Worm (Caenorhabditis elegans) whole organism, L2 larva: ENCODE data around the gene srg-64.

Experiments used
- ZK546.5 ChIP-seq: sonication (generic microtip); optimal IDR thresholded peaks from 2 replicates; lab custom pipeline; 2017; ENCODE audit warnings: missing biosample characterization, missing genetic modification characterization
- blmp-1 ChIP-seq: sonication (generic microtip); optimal IDR thresholded peaks from 2 replicates; lab custom pipeline; 2017; ENCODE audit warnings: missing genetic modification characterization, mild to moderate bottlenecking, missing compliant biosample characterization, antibody characterized with exemption, moderate library complexity; ENCODE audit not compliant: insufficient read depth
- elt-1 ChIP-seq: fragments of 150-350 bp; optimal IDR thresholded peaks from 2 replicates; lab custom pipeline; 2014; ENCODE audit warnings: missing biosample characterization, missing genetic modification characterization
- mdl-1 ChIP-seq, 2 experiments: fragments of 150-350 bp in 1 of 2; sonication (generic microtip) in 1 of 2; optimal IDR thresholded peaks; 2 replicates each; lab custom pipeline; 2017; ENCODE audit warnings: missing biosample characterization in 2 of 2, missing genetic modification characterization in 2 of 2
- unc-62 ChIP-seq: fragments of 150-350 bp; optimal IDR thresholded peaks from 2 replicates; lab custom pipeline; 2014; ENCODE audit warnings: missing biosample characterization, missing genetic modification reagents, missing genetic modification characterization
- ztf-11 ChIP-seq: sonication (generic microtip); optimal IDR thresholded peaks from 2 replicates; lab custom pipeline; 2017; ENCODE audit warnings: missing biosample characterization, missing genetic modification characterization

- TF ChIP-seq mdl-1 (tag; optimal IDR thresholded peaks at IDR 0.05; lab: Kevin White, UChicago) (no peak), unc-62 (GFP tag; lab: Kevin White, UChicago) (no peak), ZK546.5 (tag; lab: Kevin White, UChicago) (no peak), elt-1 (no peak), ztf-11 (no peak), blmp-1 (no peak)
These were observed 41.6 kb upstream of the srg-64 start, which contains the start of gene Y7A5A.24 for ce11 chrX:15782027-15782426.
